Worm (Caenorhabditis elegans) whole organism, L2 larva: ENCODE data around the gene exc-7.

ENCODE experiments used
- ZK546.5 ChIP-seq: sonication (generic microtip); optimal IDR thresholded peaks from 2 replicates; lab custom pipeline; 2017; ENCODE audit warnings: missing biosample characterization, missing genetic modification characterization
- ceh-82 ChIP-seq: fragments of 150-350 bp; optimal IDR thresholded peaks from 2 replicates; lab custom pipeline; 2014; ENCODE audit warnings: missing biosample characterization, missing genetic modification characterization
- crh-2 ChIP-seq: sonication (generic microtip); optimal IDR thresholded peaks from 2 replicates; lab custom pipeline; 2017; ENCODE audit warnings: missing biosample characterization, missing genetic modification characterization
- egl-27 ChIP-seq: sonication (generic microtip); optimal IDR thresholded peaks from 3 replicates; lab custom pipeline; 2017; ENCODE audit warnings: missing biosample characterization, missing genetic modification reagents, missing genetic modification characterization
- fos-1 ChIP-seq: fragments of 150-350 bp; optimal IDR thresholded peaks from 2 replicates; lab custom pipeline; 2014; ENCODE audit warnings: missing biosample characterization, missing genetic modification characterization
- lin-11 ChIP-seq: fragments of 150-350 bp; sonication (generic microtip); optimal IDR thresholded peaks from 2 replicates; lab custom pipeline; 2014; ENCODE audit warnings: missing biosample characterization, missing genetic modification characterization, inconsistent platforms, mixed read lengths
- lin-13 ChIP-seq: fragments of 150-350 bp; optimal IDR thresholded peaks from 2 replicates; lab custom pipeline; 2014; ENCODE audit warnings: missing biosample characterization, missing genetic modification reagents, missing genetic modification characterization
- lin-39 ChIP-seq: fragments of 150-350 bp; optimal IDR thresholded peaks from 2 replicates; lab custom pipeline; 2014; ENCODE audit warnings: missing biosample characterization, missing genetic modification reagents, missing genetic modification characterization
- nhr-21 ChIP-seq: fragments of 150-350 bp; optimal IDR thresholded peaks from 2 replicates; lab custom pipeline; 2014; ENCODE audit warnings: missing biosample characterization, missing genetic modification characterization
- nhr-6 ChIP-seq: fragments of 150-350 bp; optimal IDR thresholded peaks from 2 replicates; lab custom pipeline; 2014; ENCODE audit warnings: missing biosample characterization, missing genetic modification characterization
- skn-1 ChIP-seq: sonication (generic microtip); optimal IDR thresholded peaks from 2 replicates; lab custom pipeline; 2017; ENCODE audit warnings: missing biosample characterization, missing genetic modification characterization
- sma-9 ChIP-seq, 2 experiments: fragments of 150-350 bp in 1 of 2; sonication (generic microtip) in 1 of 2; optimal IDR thresholded peaks; 2 replicates each; lab custom pipeline; 2014 to 2016; ENCODE audit warnings: missing genetic modification characterization in 2 of 2, mild to moderate bottlenecking in 1 of 2, missing biosample characterization in 1 of 2, missing compliant biosample characterization in 1 of 2, missing genetic modification reagents in 1 of 2, moderate library complexity in 1 of 2
- unc-55 ChIP-seq: fragments of 150-350 bp; sonication (generic microtip); optimal IDR thresholded peaks from 3 replicates; lab custom pipeline; 2014; ENCODE audit warnings: missing biosample characterization, missing genetic modification reagents, missing genetic modification characterization
- unc-62 ChIP-seq: fragments of 150-350 bp; optimal IDR thresholded peaks from 2 replicates; lab custom pipeline; 2014; ENCODE audit warnings: missing biosample characterization, missing genetic modification reagents, missing genetic modification characterization

ce11 chrII:9540723-9541122 is 35.0 kb upstream of the exc-7 start, which contains the start of gene sra-3:
- TF ChIP-seq ceh-82 (tag; lab: Kevin White, UChicago) (no peak), nhr-21 (no peak), ZK546.5 (tag; lab: Kevin White, UChicago) (no peak), egl-27 (tag; lab: Kevin White, UChicago) (no peak), lin-39 (tag; lab: Kevin White, UChicago) (no peak), sma-9 (GFP tag; optimal IDR thresholded peaks at IDR 0.05; lab: Kevin White, UChicago) (no peak), sma-9 (tag; optimal IDR thresholded peaks at IDR 0.05; lab: Kevin White, UChicago) (no peak), lin-13 (GFP tag; lab: Kevin White, UChicago) (no peak), nhr-6 (tag; lab: Kevin White, UChicago) (no peak), fos-1 (tag; lab: Kevin White, UChicago) (no peak), unc-62 (GFP tag; lab: Kevin White, UChicago) (no peak), unc-55 (GFP tag; lab: Kevin White, UChicago) (no peak), crh-2 (tag; lab: Kevin White, UChicago) (no peak), skn-1 (tag; lab: Kevin White, UChicago) (no peak), lin-11 (tag; lab: Kevin White, UChicago) (no peak)
